Worm (Caenorhabditis elegans) whole organism, L4 larva: ENCODE measurements around the gene nhr-175.

Experiments
- F10B5.3 ChIP-seq: sonication (generic microtip); optimal IDR thresholded peaks from 2 replicates; lab custom pipeline; 2016; ENCODE audit warnings: mild to moderate bottlenecking, missing genetic modification characterization, missing compliant biosample characterization
- lin-15B ChIP-seq: fragments of 150-350 bp; sonication (generic microtip); optimal IDR thresholded peaks from 3 replicates; lab custom pipeline; 2014; ENCODE audit warnings: missing biosample characterization, missing genetic modification characterization
- lin-38 ChIP-seq: fragments of 200-800 bp; sonication (Bioruptor generic); IDR thresholded peaks from 2 replicates; pipeline ENCODE4 v1.3.6; 2022; ENCODE audit warnings: missing genetic modification reagents, missing genetic modification characterization, missing compliant biosample characterization
- madf-9 ChIP-seq: fragments of 200-800 bp; sonication (Bioruptor generic); conservative IDR thresholded peaks from 2 replicates; pipeline ENCODE4 v1.3.6; 2022; ENCODE audit warnings: missing genetic modification reagents, missing genetic modification characterization, missing compliant biosample characterization
- pha-4 ChIP-seq, 2 experiments: fragments of 150-350 bp in 1 of 2; fragments of 200-800 bp in 1 of 2; sonication (Bioruptor generic) in 1 of 2; IDR thresholded peaks in 1 of 2; optimal IDR thresholded peaks in 1 of 2; 2 replicates each; pipeline versions ENCODE4 v1.3.6 to Lab custom; 2014 to 2022; ENCODE audit warnings: missing genetic modification characterization in 2 of 2, missing genetic modification reagents in 2 of 2, missing biosample characterization in 1 of 2, missing compliant biosample characterization in 1 of 2

DNA sequence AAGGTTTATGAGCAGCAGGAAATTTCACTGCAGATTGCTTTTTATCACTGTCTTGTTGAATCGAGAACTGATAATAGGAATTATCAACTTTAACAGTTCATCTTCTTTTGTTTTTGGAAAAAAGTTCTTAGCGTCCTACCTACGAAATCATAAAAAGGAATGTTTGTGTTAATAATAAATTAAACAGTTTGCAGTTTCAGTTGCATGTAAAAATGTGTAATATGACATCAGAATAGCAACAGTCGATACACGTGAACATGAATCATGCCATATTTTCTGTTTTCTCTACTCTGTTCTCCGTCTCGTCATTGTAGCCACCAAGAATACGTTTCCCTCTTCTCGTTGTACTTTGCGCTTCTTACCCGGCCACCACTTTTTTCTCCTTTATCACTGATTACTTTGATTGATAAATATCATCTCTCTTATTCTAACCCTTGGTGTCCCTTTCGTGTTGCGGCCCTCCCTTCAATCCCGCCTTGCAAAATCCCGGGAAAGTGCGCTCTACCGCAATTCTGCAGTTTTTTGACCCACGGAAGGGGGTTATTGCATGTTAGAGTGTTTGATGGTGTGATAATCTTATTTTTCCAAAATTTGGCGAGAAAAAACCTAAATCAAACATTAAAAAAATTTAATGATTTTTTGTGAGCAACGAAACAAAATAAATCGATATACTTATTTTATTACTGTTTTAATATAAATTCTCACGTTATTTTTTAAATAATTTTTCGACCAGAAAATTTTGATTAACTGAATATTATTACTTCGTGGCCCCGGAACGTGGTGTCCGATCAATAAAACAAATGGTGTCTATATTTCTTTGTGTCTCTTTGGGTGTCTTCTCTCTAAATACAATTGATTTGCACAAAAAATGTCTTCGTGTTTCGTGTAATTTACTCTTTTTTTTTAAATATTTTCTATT lies 26.2 kb downstream of the nhr-175 start, which contains the start of gene sptl-3:
- TF ChIP-seq lin-38 (no peak), pha-4 (GFP tag; IDR thresholded peaks at IDR 0.05; lab: Robert Waterston, UW) (no peak), pha-4 (tag; optimal IDR thresholded peaks at IDR 0.05; lab: Kevin White, UChicago) (no peak), F10B5.3 (tag; lab: Kevin White, UChicago) (no peak), lin-15B (tag; lab: Kevin White, UChicago) (no peak), madf-9 (no peak)
